Fruit fly (Drosophila melanogaster): ENCODE data around the gene Obp8a.
A peak's percentile ranks its signal among the peaks of the same experiment; 100 is the strongest.

The Obp8a gene

DNA sequence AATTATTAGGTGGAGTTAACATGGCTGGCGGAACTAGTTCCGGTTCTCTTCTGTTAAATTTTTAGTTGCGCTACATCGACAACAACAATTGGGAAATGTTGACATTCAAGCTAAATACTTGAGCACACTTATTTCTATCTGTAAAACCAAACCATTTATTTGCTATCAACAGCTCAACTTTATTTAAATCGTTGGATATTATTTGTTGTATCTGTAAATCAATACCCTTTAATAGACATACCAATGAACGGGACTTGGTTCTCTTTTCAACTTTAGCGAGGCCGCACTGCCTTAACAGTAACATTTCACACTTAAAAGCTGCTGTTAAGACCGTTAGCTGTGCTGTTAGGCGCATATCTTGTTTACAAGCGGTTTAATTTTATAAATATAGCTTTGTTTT is 21.1 kb upstream of the Obp8a start, which contains the start of gene CG12106 (continued):
- TF ChIP-seq CG14441 (GFP tag; IDR thresholded peaks at IDR 0.05) = no peak; the same call in 1 of the 2 replicates
- no peak for TF ChIP-seq lov (optimal IDR thresholded peaks at IDR 0.05)
- no peak for TF ChIP-seq lov (GFP tag; IDR thresholded peaks at IDR 0.05)
- no peak for TF ChIP-seq Elba2 (GFP tag; optimal IDR thresholded peaks at IDR 0.05)
- no peak for TF ChIP-seq CG4820 (GFP tag; optimal IDR thresholded peaks at IDR 0.05)
- no peak for TF ChIP-seq Deaf1 (tag; optimal IDR thresholded peaks at IDR 0.05)
- TF ChIP-seq sob (GFP tag; IDR thresholded peaks at IDR 0.05) = 0 out of 2 replicates have a peak, but pooled peaks have one; percentile 13
- TF ChIP-seq dan (GFP tag; IDR thresholded peaks at IDR 0.05) = no peak
- TF ChIP-seq NFAT (GFP tag; IDR thresholded peaks at IDR 0.05) = no peak

- no peak for TF ChIP-seq hkb (optimal IDR thresholded peaks at IDR 0.05)
- no peak for TF ChIP-seq hkb (GFP tag; IDR thresholded peaks at IDR 0.05)
- TF ChIP-seq sna (GFP tag; IDR thresholded peaks at IDR 0.05; ENCODE audit: partially characterized antibody) = no peak
Observed at dm6 chrX:9195311-9195710, 19.4 kb upstream of the Obp8a start.

- TF ChIP-seq Doc3 (GFP tag; IDR thresholded peaks at IDR 0.05; ENCODE audit: partially characterized antibody) = peak; percentile 95
- TF ChIP-seq z (GFP tag; IDR thresholded peaks at IDR 0.05) = no peak
- TF ChIP-seq lab (GFP tag; optimal IDR thresholded peaks at IDR 0.05) = peak; percentile 79
- peak; percentile 57 for TF ChIP-seq CG18619 (GFP tag; optimal IDR thresholded peaks at IDR 0.05)
- TF ChIP-seq HmgD (GFP tag; optimal IDR thresholded peaks at IDR 0.05) = no peak
- TF ChIP-seq jigr1 (GFP tag; IDR thresholded peaks at IDR 0.05) = no peak
- peak; percentile 81 for TF ChIP-seq CG2678 (tag; optimal IDR thresholded peaks at IDR 0.05)
- TF ChIP-seq gfzf (GFP tag; optimal IDR thresholded peaks at IDR 0.05) = no peak
- no peak for TF ChIP-seq CG12769 (tag; optimal IDR thresholded peaks at IDR 0.05)
- peak; percentile 80 for TF ChIP-seq CG6689 (GFP tag; IDR thresholded peaks at IDR 0.05)
- peak; percentile 44 for TF ChIP-seq CG7987 (GFP tag; optimal IDR thresholded peaks at IDR 0.05)
- peak; percentile 33; the same call in 1 of the 2 replicates for TF ChIP-seq ham (GFP tag; IDR thresholded peaks at IDR 0.05)
- TF ChIP-seq gce (GFP tag; IDR thresholded peaks at IDR 0.05) = no peak
- TF ChIP-seq CG6854 (GFP tag; optimal IDR thresholded peaks at IDR 0.05) = no peak
- peak; percentile 59 for TF ChIP-seq Oli (tag; optimal IDR thresholded peaks at IDR 0.05)
- peak; percentile 89 for TF ChIP-seq CG9932 (GFP tag; IDR thresholded peaks at IDR 0.05)
- TF ChIP-seq CG12744 (GFP tag; optimal IDR thresholded peaks at IDR 0.05) = no peak
- TF ChIP-seq cad (GFP tag; optimal IDR thresholded peaks at IDR 0.05) = no peak
- no peak for TF ChIP-seq Vsx1 (GFP tag; optimal IDR thresholded peaks at IDR 0.05)
- TF ChIP-seq CG15479 (GFP tag; optimal IDR thresholded peaks at IDR 0.05) = no peak
- peak; percentile 72 for TF ChIP-seq Hmr (GFP tag; optimal IDR thresholded peaks at IDR 0.05)
- TF ChIP-seq CG1603 (tag; optimal IDR thresholded peaks at IDR 0.05) = peak; percentile 35
- no peak for TF ChIP-seq da (GFP tag; optimal IDR thresholded peaks at IDR 0.05)
- TF ChIP-seq Nf-YA (GFP tag; IDR thresholded peaks at IDR 0.05) = peak; percentile 43; the same call in 1 of the 2 replicates
- no peak for TF ChIP-seq Mrtf (GFP tag; IDR thresholded peaks at IDR 0.05)
- TF ChIP-seq Dp (GFP tag; optimal IDR thresholded peaks at IDR 0.05) = peak; percentile 87
- TF ChIP-seq CG10366 (GFP tag; IDR thresholded peaks at IDR 0.05) = peak; percentile 88
- TF ChIP-seq sna (GFP tag; IDR thresholded peaks at IDR 0.05; ENCODE audit: partially characterized antibody) = peak; percentile 95
- TF ChIP-seq kay (GFP tag; optimal IDR thresholded peaks at IDR 0.05) = peak; percentile 62
- peak; percentile 30 for TF ChIP-seq psq (GFP tag; optimal IDR thresholded peaks at IDR 0.05)
- TF ChIP-seq CG7839 (tag; optimal IDR thresholded peaks at IDR 0.05) = peak; percentile 76
- TF ChIP-seq Atf-2 (GFP tag; optimal IDR thresholded peaks at IDR 0.05) = peak; percentile 9
- peak; percentile 64 for TF ChIP-seq CG33557 (GFP tag; optimal IDR thresholded peaks at IDR 0.05)
- TF ChIP-seq kni (GFP tag; optimal IDR thresholded peaks at IDR 0.05) = no peak
- peak; percentile 32 for TF ChIP-seq Hand (GFP tag; optimal IDR thresholded peaks at IDR 0.05)
- peak; percentile 74 for TF ChIP-seq CG9817 (tag; optimal IDR thresholded peaks at IDR 0.05)
- peak; percentile 55 for TF ChIP-seq mam (GFP tag; optimal IDR thresholded peaks at IDR 0.05)
- no peak for TF ChIP-seq ac (GFP tag; optimal IDR thresholded peaks at IDR 0.05)
Observed at dm6 chrX:9196362-9196761, 18.3 kb upstream of the Obp8a start, which contains the start of gene CG12118. Gene CG12118 (minus strand): TSS chrX:9196414.

All from whole organism, embryonic.